Fruit fly (Drosophila melanogaster) whole organism, prepupa: ENCODE results near the gene corto.

Experiments
- Blimp-1 ChIP-seq: fragments of 200-800 bp; sonication (Bioruptor generic); optimal IDR thresholded peaks from 3 replicates; lab custom pipeline; 2017; ENCODE audit warnings: missing biosample characterization, missing genetic modification characterization, mild to moderate bottlenecking, moderate library complexity, missing genetic modification reagents
- CG10669 ChIP-seq: fragments of 200-800 bp; sonication (Bioruptor generic); optimal IDR thresholded peaks from 3 replicates; lab custom pipeline; 2018; ENCODE audit warnings: missing biosample characterization, mild to moderate bottlenecking, missing genetic modification characterization, moderate library complexity
- CG11762 ChIP-seq: fragments of 200-800 bp; sonication (Bioruptor generic); optimal IDR thresholded peaks from 3 replicates; lab custom pipeline; 2016; ENCODE audit warnings: missing biosample characterization, missing genetic modification characterization; ENCODE audit not compliant: insufficient read depth
- CG11902 ChIP-seq: fragments of 200-800 bp; sonication (Bioruptor generic); optimal IDR thresholded peaks from 3 replicates; lab custom pipeline; 2016; ENCODE audit warnings: missing biosample characterization, missing genetic modification characterization
- CG15336 ChIP-seq: fragments of 200-800 bp; sonication (Bioruptor generic); IDR thresholded peaks from 2 replicates; pipeline ENCODE4 v1.3.6; 2022; ENCODE audit warnings: missing biosample characterization, missing genetic modification characterization
- CG1621 ChIP-seq: fragments of 200-800 bp; sonication (Bioruptor generic); optimal IDR thresholded peaks from 3 replicates; lab custom pipeline; 2018; ENCODE audit warnings: missing biosample characterization, mild to moderate bottlenecking, missing genetic modification characterization
- CG16779 ChIP-seq: fragments of 200-800 bp; sonication (Bioruptor generic); optimal IDR thresholded peaks from 3 replicates; lab custom pipeline; 2017; ENCODE audit warnings: missing biosample characterization, mild to moderate bottlenecking, missing genetic modification characterization
- CG3032 ChIP-seq: fragments of 200-800 bp; optimal IDR thresholded peaks from 2 replicates; lab custom pipeline; 2019; ENCODE audit warnings: missing biosample characterization, mild to moderate bottlenecking, missing genetic modification characterization, moderate library complexity
- CG32006 ChIP-seq: fragments of 200-800 bp; sonication (Bioruptor generic); optimal IDR thresholded peaks from 3 replicates; lab custom pipeline; 2017; ENCODE audit warnings: missing biosample characterization, mild to moderate bottlenecking, missing genetic modification characterization
- CG3919 ChIP-seq: fragments of 200-800 bp; sonication (Bioruptor generic); optimal IDR thresholded peaks from 3 replicates; lab custom pipeline; 2016; ENCODE audit warnings: missing biosample characterization, missing genetic modification characterization
- CG4318 ChIP-seq: fragments of 200-800 bp; sonication (Bioruptor generic); optimal IDR thresholded peaks from 3 replicates; lab custom pipeline; 2017; ENCODE audit warnings: missing biosample characterization, mild to moderate bottlenecking, missing genetic modification characterization
- CG6163 ChIP-seq: fragments of 200-800 bp; sonication (Bioruptor generic); IDR thresholded peaks from 3 replicates; pipeline ENCODE4 v1.3.6; 2022; ENCODE audit warnings: missing biosample characterization, missing genetic modification characterization
- CG6276 ChIP-seq: fragments of 200-800 bp; sonication (Bioruptor generic); optimal IDR thresholded peaks from 2 replicates; lab custom pipeline; 2017; ENCODE audit warnings: missing biosample characterization, mild to moderate bottlenecking, missing genetic modification characterization
- CG6792 ChIP-seq: fragments of 200-800 bp; sonication (Bioruptor generic); optimal IDR thresholded peaks from 3 replicates; lab custom pipeline; 2016; ENCODE audit warnings: missing biosample characterization, missing genetic modification characterization
- CG6854 ChIP-seq: fragments of 200-800 bp; sonication (Bioruptor generic); optimal IDR thresholded peaks from 2 replicates; lab custom pipeline; 2017; ENCODE audit warnings: missing biosample characterization, mild to moderate bottlenecking, missing genetic modification characterization
- CG7368 ChIP-seq: fragments of 200-800 bp; sonication (Bioruptor generic); optimal IDR thresholded peaks from 3 replicates; lab custom pipeline; 2016; ENCODE audit warnings: missing biosample characterization, missing genetic modification characterization
- CG8119 ChIP-seq: fragments of 200-800 bp; sonication (Bioruptor generic); IDR thresholded peaks from 3 replicates; pipeline ENCODE4 v1.3.6; 2022; ENCODE audit warnings: missing biosample characterization, missing genetic modification characterization
- CG8319 ChIP-seq: fragments of 200-800 bp; sonication (Bioruptor generic); optimal IDR thresholded peaks from 3 replicates; lab custom pipeline; 2016; ENCODE audit warnings: missing biosample characterization, missing genetic modification characterization
- CG9139 ChIP-seq: fragments of 200-800 bp; sonication (Bioruptor generic); optimal IDR thresholded peaks from 3 replicates; lab custom pipeline; 2017; ENCODE audit warnings: missing biosample characterization, mild to moderate bottlenecking, missing genetic modification characterization
- Eip75B ChIP-seq: fragments of 200-800 bp; sonication (Bioruptor generic); optimal IDR thresholded peaks from 3 replicates; lab custom pipeline; 2016; ENCODE audit warnings: missing biosample characterization, missing genetic modification characterization
- Eip78C ChIP-seq: fragments of 200-800 bp; sonication (Bioruptor generic); peaks from one replicate; lab custom pipeline; 2016; ENCODE audit warnings: missing biosample characterization, missing genetic modification characterization
- Ets21C ChIP-seq: fragments of 200-800 bp; sonication (Bioruptor generic); optimal IDR thresholded peaks from 3 replicates; lab custom pipeline; 2016; ENCODE audit warnings: missing biosample characterization, missing genetic modification characterization
- Ets96B ChIP-seq: fragments of 200-800 bp; optimal IDR thresholded peaks from 2 replicates; lab custom pipeline; 2019; ENCODE audit warnings: missing biosample characterization, mild to moderate bottlenecking, missing genetic modification characterization, moderate library complexity
- Hr38 ChIP-seq: sonication (Bioruptor generic); optimal IDR thresholded peaks from 2 replicates; lab custom pipeline; 2016; ENCODE audit warnings: missing biosample characterization, missing genetic modification characterization
- Hr39 ChIP-seq: fragments of 200-800 bp; sonication (Bioruptor generic); optimal IDR thresholded peaks from 2 replicates; lab custom pipeline; 2016; ENCODE audit warnings: missing biosample characterization, missing genetic modification characterization
- Hr4 ChIP-seq: fragments of 200-800 bp; sonication (Bioruptor generic); optimal IDR thresholded peaks from 3 replicates; lab custom pipeline; 2016; ENCODE audit warnings: missing biosample characterization, missing genetic modification characterization
- Lpt ChIP-seq: fragments of 200-800 bp; sonication (Bioruptor generic); optimal IDR thresholded peaks from 3 replicates; lab custom pipeline; 2016; ENCODE audit warnings: missing biosample characterization, missing genetic modification characterization
- OdsH ChIP-seq: fragments of 200-800 bp; sonication (Bioruptor generic); optimal IDR thresholded peaks from 3 replicates; lab custom pipeline; 2016; ENCODE audit warnings: missing biosample characterization, missing genetic modification characterization
- Smox ChIP-seq: fragments of 200-800 bp; sonication (Bioruptor generic); optimal IDR thresholded peaks from 3 replicates; lab custom pipeline; 2016; ENCODE audit warnings: missing biosample characterization, missing genetic modification characterization
- Sox14 ChIP-seq: fragments of 200-800 bp; sonication (Bioruptor generic); optimal IDR thresholded peaks from 3 replicates; lab custom pipeline; 2016; ENCODE audit warnings: missing biosample characterization, missing genetic modification characterization
- Sox15 ChIP-seq: fragments of 200-800 bp; sonication (Bioruptor generic); optimal IDR thresholded peaks from 3 replicates; lab custom pipeline; 2016; ENCODE audit warnings: missing biosample characterization, missing genetic modification characterization
- achi ChIP-seq: fragments of 200-800 bp; sonication (Bioruptor generic); optimal IDR thresholded peaks from 3 replicates; lab custom pipeline; 2016; ENCODE audit warnings: missing biosample characterization, missing genetic modification characterization
- acj6 ChIP-seq: fragments of 200-800 bp; sonication (Bioruptor generic); optimal IDR thresholded peaks from 3 replicates; lab custom pipeline; 2016; ENCODE audit warnings: missing biosample characterization, missing genetic modification characterization
- cyc ChIP-seq: fragments of 200-800 bp; sonication (Bioruptor generic); optimal IDR thresholded peaks from 3 replicates; lab custom pipeline; 2016; ENCODE audit warnings: missing biosample characterization, missing genetic modification characterization
- dac ChIP-seq: fragments of 200-800 bp; sonication (Bioruptor generic); optimal IDR thresholded peaks from 2 replicates; lab custom pipeline; 2017; ENCODE audit warnings: missing biosample characterization, mild to moderate bottlenecking, missing genetic modification characterization
- dsx ChIP-seq: fragments of 200-800 bp; optimal IDR thresholded peaks from 3 replicates; lab custom pipeline; 2019; ENCODE audit warnings: missing biosample characterization, mild to moderate bottlenecking, missing genetic modification characterization, moderate library complexity; ENCODE audit not compliant: poor library complexity, severe bottlenecking
- eg ChIP-seq: fragments of 200-800 bp; sonication (Bioruptor generic); IDR thresholded peaks from 3 replicates; pipeline ENCODE4 v1.3.6; 2022; ENCODE audit warnings: missing biosample characterization, missing genetic modification characterization
- esn ChIP-seq: fragments of 200-800 bp; sonication (Bioruptor generic); optimal IDR thresholded peaks from 2 replicates; lab custom pipeline; 2016; ENCODE audit warnings: missing biosample characterization, mild to moderate bottlenecking, missing genetic modification characterization, moderate library complexity
- fd59A ChIP-seq: fragments of 200-800 bp; sonication (Bioruptor generic); optimal IDR thresholded peaks from 2 replicates; lab custom pipeline; 2017; ENCODE audit warnings: missing biosample characterization, mild to moderate bottlenecking, missing genetic modification characterization, missing genetic modification reagents
- fd85E ChIP-seq: fragments of 200-800 bp; sonication (Bioruptor generic); optimal IDR thresholded peaks from 3 replicates; lab custom pipeline; 2016; ENCODE audit warnings: missing biosample characterization, missing genetic modification characterization
- lz ChIP-seq: fragments of 200-800 bp; sonication (Bioruptor generic); optimal IDR thresholded peaks from 3 replicates; lab custom pipeline; 2016; ENCODE audit warnings: missing biosample characterization, missing genetic modification characterization
- net ChIP-seq: fragments of 200-800 bp; sonication (Bioruptor generic); optimal IDR thresholded peaks from 3 replicates; lab custom pipeline; 2016; ENCODE audit warnings: missing biosample characterization, missing genetic modification characterization
- pdm3 ChIP-seq: fragments of 200-800 bp; sonication (Bioruptor generic); optimal IDR thresholded peaks from 3 replicates; lab custom pipeline; 2016; ENCODE audit warnings: missing biosample characterization, missing genetic modification characterization
- salr ChIP-seq, 2 experiments: fragments of 200-800 bp; sonication (Bioruptor generic); optimal IDR thresholded peaks; 3 replicates each; lab custom pipeline; 2016 to 2018; ENCODE audit warnings: missing biosample characterization in 2 of 2, missing genetic modification characterization in 2 of 2, mild to moderate bottlenecking in 1 of 2
- spab ChIP-seq: fragments of 200-800 bp; sonication (Bioruptor generic); optimal IDR thresholded peaks from 2 replicates; lab custom pipeline; 2017; ENCODE audit warnings: missing biosample characterization, mild to moderate bottlenecking, missing genetic modification characterization, missing genetic modification reagents
- ss ChIP-seq, 2 experiments: fragments of 200-800 bp; sonication (Bioruptor generic); optimal IDR thresholded peaks; 2 replicates in 1 of 2; 3 replicates in 1 of 2; lab custom pipeline; 2017 to 2018; ENCODE audit warnings: mild to moderate bottlenecking in 2 of 2, missing biosample characterization in 2 of 2, missing genetic modification characterization in 2 of 2, moderate library complexity in 1 of 2
- topi ChIP-seq: fragments of 200-800 bp; sonication (Bioruptor generic); optimal IDR thresholded peaks from 3 replicates; lab custom pipeline; 2016; ENCODE audit warnings: missing biosample characterization, missing genetic modification characterization

corto gene

dm6 chr3R:5120461-5121214, 33.8 kb upstream of the corto start (continued):
- TF ChIP-seq CG6276 (GFP tag; lab: Kevin White, UChicago) (peak; percentile 25), CG9139 (GFP tag; lab: Kevin White, UChicago) (peak; percentile 42), Lpt (GFP tag; lab: Kevin White, UChicago) (peak; percentile 55), CG6163 (GFP tag; lab: Robert Waterston, UW) (peak; percentile 85), CG10669 (GFP tag; lab: Kevin White, UChicago) (peak; percentile 81), CG11762 (GFP tag; lab: Kevin White, UChicago) (peak; percentile 52), topi (peak; percentile 15), achi (peak; percentile 73), Ets96B (tag; lab: Kevin White, UChicago) (peak; percentile 74), CG32006 (GFP tag; lab: Kevin White, UChicago) (peak; percentile 55), Eip75B (GFP tag; lab: Kevin White, UChicago) (peak; percentile 73), Hr4 (peak; percentile 48), ss (GFP tag; optimal IDR thresholded peaks at IDR 0.05; lab: Kevin White, UChicago) (peak; percentile 49 to 57), eg (GFP tag; lab: Robert Waterston, UW) (peak; percentile 65; the same call in 2 of the 3 replicates), CG3032 (tag; lab: Kevin White, UChicago) (peak; percentile 85), fd85E (GFP tag; lab: Kevin White, UChicago) (no peak), acj6 (GFP tag; lab: Kevin White, UChicago) (peak; percentile 71), OdsH (GFP tag; lab: Kevin White, UChicago) (peak; percentile 63), CG15336 (GFP tag; lab: Robert Waterston, UW) (peak; percentile 58), Blimp-1 (GFP tag; lab: Kevin White, UChicago) (no peak), Ets21C (GFP tag; lab: Kevin White, UChicago) (no peak), cyc (GFP tag; lab: Kevin White, UChicago) (peak; percentile 16), pdm3 (peak; percentile 62), lz (peak; percentile 21), Sox15 (GFP tag; lab: Kevin White, UChicago) (no peak), CG16779 (tag; lab: Kevin White, UChicago) (peak; percentile 76), spab (GFP tag; lab: Kevin White, UChicago) (peak; percentile 75), Hr38 (GFP tag; lab: Kevin White, UChicago) (no peak), CG1621 (peak; percentile 77), Sox14 (peak; percentile 89), CG8119 (GFP tag; lab: Robert Waterston, UW) (peak; percentile 73), CG8319 (GFP tag; lab: Kevin White, UChicago) (peak; percentile 1), salr (GFP tag; optimal IDR thresholded peaks at IDR 0.05; lab: Kevin White, UChicago) (peak; percentile 70), dsx (peak; percentile 79), CG4318 (GFP tag; lab: Kevin White, UChicago) (peak; percentile 23), fd59A (GFP tag; lab: Kevin White, UChicago) (peak; percentile 80)

dm6 chr3R:5118185-5118584, 31.3 kb upstream of the corto start:
- TF ChIP-seq cyc (GFP tag; lab: Kevin White, UChicago), result peak; percentile 27
- peak; percentile 6 for TF ChIP-seq CG7368 (GFP tag; lab: Kevin White, UChicago)
- TF ChIP-seq Eip78C (GFP tag; lab: Kevin White, UChicago), result peak; percentile 83
- peak; percentile 54 for TF ChIP-seq CG6792 (GFP tag; lab: Kevin White, UChicago)
- no peak for TF ChIP-seq CG6854 (GFP tag; lab: Kevin White, UChicago)
- no peak for TF ChIP-seq CG1621
- TF ChIP-seq CG11902 (GFP tag; lab: Kevin White, UChicago), result no peak
- TF ChIP-seq Smox (GFP tag; lab: Kevin White, UChicago), result peak; percentile 49
- peak; percentile 50 for TF ChIP-seq esn
- TF ChIP-seq lz, result peak; percentile 28
- TF ChIP-seq Ets96B (tag; lab: Kevin White, UChicago), result peak; percentile 58
- peak; percentile 46 for TF ChIP-seq acj6 (GFP tag; lab: Kevin White, UChicago)
- peak; percentile 54 for TF ChIP-seq topi
- TF ChIP-seq OdsH (GFP tag; lab: Kevin White, UChicago), result peak; percentile 41
- peak in 1 of 2 experiments; percentile 29 for TF ChIP-seq ss (GFP tag; optimal IDR thresholded peaks at IDR 0.05; lab: Kevin White, UChicago)
- TF ChIP-seq dac (GFP tag; lab: Kevin White, UChicago), result no peak
- TF ChIP-seq achi, result peak; percentile 38
- no peak for TF ChIP-seq CG6276 (GFP tag; lab: Kevin White, UChicago)
- peak; percentile 60 for TF ChIP-seq Hr39 (GFP tag; lab: Kevin White, UChicago)
- TF ChIP-seq Eip75B (GFP tag; lab: Kevin White, UChicago), result peak; percentile 28
- TF ChIP-seq CG15336 (GFP tag; lab: Robert Waterston, UW), result 0 out of 2 replicates have a peak, but pooled peaks have one; percentile 11
- peak; percentile 25 for TF ChIP-seq CG32006 (GFP tag; lab: Kevin White, UChicago)
- TF ChIP-seq net (GFP tag; lab: Kevin White, UChicago), result peak; percentile 19
- TF ChIP-seq fd59A (GFP tag; lab: Kevin White, UChicago), result peak; percentile 17
- TF ChIP-seq CG3919 (GFP tag; lab: Kevin White, UChicago), result peak; percentile 40
- TF ChIP-seq CG3032 (tag; lab: Kevin White, UChicago), result peak; percentile 8
